Worm (Caenorhabditis elegans) whole organism, L4 larva: ENCODE measurements around the gene Y7A5A.2.

ENCODE experiments used
- R02D3.7 ChIP-seq: fragments of 150-350 bp; sonication (generic microtip); optimal IDR thresholded peaks from 3 replicates; lab custom pipeline; 2014; ENCODE audit warnings: missing biosample characterization, missing genetic modification characterization
- ces-1 ChIP-seq: fragments of 150-350 bp; sonication (generic microtip); optimal IDR thresholded peaks from 4 replicates; lab custom pipeline; 2014; ENCODE audit warnings: missing biosample characterization, missing genetic modification reagents, missing genetic modification characterization
- dpl-1 ChIP-seq: fragments of 150-350 bp; optimal IDR thresholded peaks from 2 replicates; lab custom pipeline; 2014; ENCODE audit warnings: missing biosample characterization, missing genetic modification reagents, missing genetic modification characterization
- fos-1 ChIP-seq: fragments of 150-350 bp; optimal IDR thresholded peaks from 2 replicates; lab custom pipeline; 2014; ENCODE audit warnings: missing biosample characterization, missing genetic modification characterization
- mdl-1 ChIP-seq, 2 experiments: fragments of 150-350 bp in 1 of 2; sonication (generic microtip) in 1 of 2; optimal IDR thresholded peaks; 2 replicates each; lab custom pipeline; 2014 to 2017; ENCODE audit warnings: missing biosample characterization in 2 of 2, missing genetic modification characterization in 2 of 2
- mep-1 ChIP-seq: fragments of 150-350 bp; sonication (generic microtip); optimal IDR thresholded peaks from 3 replicates; lab custom pipeline; 2014; ENCODE audit warnings: missing biosample characterization, missing genetic modification characterization
- nhr-11 ChIP-seq: fragments of 150-350 bp; optimal IDR thresholded peaks from 2 replicates; lab custom pipeline; 2014; ENCODE audit warnings: missing biosample characterization, missing genetic modification characterization
- pha-4 ChIP-seq, 2 experiments: fragments of 150-350 bp in 1 of 2; fragments of 200-800 bp in 1 of 2; sonication (Bioruptor generic) in 1 of 2; IDR thresholded peaks in 1 of 2; optimal IDR thresholded peaks in 1 of 2; 2 replicates each; pipeline versions ENCODE4 v1.3.6 to Lab custom; 2014 to 2022; ENCODE audit warnings: missing genetic modification characterization in 2 of 2, missing genetic modification reagents in 2 of 2, missing biosample characterization in 1 of 2, missing compliant biosample characterization in 1 of 2
- unc-39 ChIP-seq: sonication (generic microtip); optimal IDR thresholded peaks from 2 replicates; lab custom pipeline; 2017; ENCODE audit warnings: missing biosample characterization, missing genetic modification characterization
- ztf-11 ChIP-seq: fragments of 150-350 bp; optimal IDR thresholded peaks from 2 replicates; lab custom pipeline; 2014; ENCODE audit warnings: missing biosample characterization, missing genetic modification characterization

DNA sequence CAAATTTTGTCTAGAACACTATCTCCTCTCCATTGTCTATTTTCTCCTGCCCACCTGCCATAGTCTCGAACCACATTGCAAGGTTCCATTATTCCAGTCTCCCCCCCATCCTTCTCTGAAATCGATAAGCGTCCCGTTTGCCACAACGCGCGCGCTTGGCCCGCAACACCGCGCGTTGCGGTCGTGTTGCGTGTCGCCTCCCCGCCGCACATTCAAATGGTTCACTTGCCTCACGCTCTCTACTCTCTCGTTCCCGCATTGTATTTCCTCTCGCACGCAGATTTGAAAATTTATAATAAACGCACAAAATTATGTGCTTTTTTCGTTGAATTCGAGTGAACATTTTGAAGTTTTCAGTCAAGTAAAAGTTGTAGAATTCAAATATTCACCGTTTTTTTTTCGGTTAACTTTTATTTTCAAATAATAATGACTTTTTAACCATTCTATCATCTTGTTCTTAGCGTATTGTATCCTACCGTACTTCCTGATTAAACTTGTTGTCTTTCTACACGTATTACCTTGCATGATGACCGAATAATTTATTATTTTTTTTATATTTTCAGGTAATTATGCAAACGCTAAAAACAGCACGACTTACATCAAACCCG, 46.9 kb downstream of the Y7A5A.2 start, which contains the start of gene lin-15B:
- TF ChIP-seq R02D3.7: no peak
- TF ChIP-seq dpl-1 (GFP tag; lab: Kevin White, UChicago): no peak
- TF ChIP-seq pha-4 (GFP tag; IDR thresholded peaks at IDR 0.05; lab: Robert Waterston, UW): no peak
- TF ChIP-seq pha-4 (tag; optimal IDR thresholded peaks at IDR 0.05; lab: Kevin White, UChicago): no peak
- no peak for TF ChIP-seq ztf-11 (tag; lab: Kevin White, UChicago)
- no peak for TF ChIP-seq mep-1 (tag; lab: Kevin White, UChicago)
- no peak for TF ChIP-seq mdl-1 (tag; optimal IDR thresholded peaks at IDR 0.05; lab: Kevin White, UChicago)
- TF ChIP-seq ces-1: no peak
- no peak for TF ChIP-seq unc-39 (tag; lab: Kevin White, UChicago)
- no peak for TF ChIP-seq fos-1 (tag; lab: Kevin White, UChicago)
- TF ChIP-seq nhr-11 (tag; lab: Kevin White, UChicago): no peak
